Worm (Caenorhabditis elegans) whole organism, L2 larva: ENCODE data around the gene C37C3.1.

Experiments used
- ZK546.5 ChIP-seq: sonication (generic microtip); optimal IDR thresholded peaks from 2 replicates; lab custom pipeline; 2017; ENCODE audit warnings: missing biosample characterization, missing genetic modification characterization
- ama-1 ChIP-seq: fragments of 150-350 bp; optimal IDR thresholded peaks from 2 replicates; lab custom pipeline; 2018; ENCODE audit warnings: inconsistent platforms
- blmp-1 ChIP-seq: sonication (generic microtip); optimal IDR thresholded peaks from 2 replicates; lab custom pipeline; 2017; ENCODE audit warnings: missing genetic modification characterization, mild to moderate bottlenecking, missing compliant biosample characterization, antibody characterized with exemption, moderate library complexity; ENCODE audit not compliant: insufficient read depth
- ceh-16 ChIP-seq: fragments of 150-350 bp; optimal IDR thresholded peaks from 2 replicates; lab custom pipeline; 2014; ENCODE audit warnings: missing biosample characterization, missing genetic modification characterization
- lin-13 ChIP-seq: fragments of 150-350 bp; optimal IDR thresholded peaks from 2 replicates; lab custom pipeline; 2014; ENCODE audit warnings: missing biosample characterization, missing genetic modification reagents, missing genetic modification characterization
- lsy-2 ChIP-seq, 2 experiments: fragments of 150-350 bp in 1 of 2; sonication (generic microtip) in 1 of 2; optimal IDR thresholded peaks; 2 replicates each; lab custom pipeline; 2014 to 2017; ENCODE audit warnings: missing biosample characterization in 2 of 2, missing genetic modification characterization in 2 of 2
- mab-5 ChIP-seq: fragments of 150-350 bp; optimal IDR thresholded peaks from 2 replicates; lab custom pipeline; 2014; ENCODE audit warnings: missing biosample characterization, missing genetic modification characterization
- mbf-1 ChIP-seq: sonication (generic microtip); optimal IDR thresholded peaks from 2 replicates; lab custom pipeline; 2017; ENCODE audit warnings: missing biosample characterization, missing genetic modification characterization
- nhr-11 ChIP-seq: fragments of 150-350 bp; optimal IDR thresholded peaks from 2 replicates; lab custom pipeline; 2014; ENCODE audit warnings: missing biosample characterization, missing genetic modification characterization
- nhr-12 ChIP-seq: fragments of 150-350 bp; optimal IDR thresholded peaks from 2 replicates; lab custom pipeline; 2014; ENCODE audit warnings: missing biosample characterization, missing genetic modification characterization
- nhr-23 ChIP-seq: fragments of 150-350 bp; optimal IDR thresholded peaks from 2 replicates; lab custom pipeline; 2014; ENCODE audit warnings: missing biosample characterization, missing genetic modification reagents, missing genetic modification characterization
- nhr-25 ChIP-seq: fragments of 150-350 bp; sonication (generic microtip); optimal IDR thresholded peaks from 3 replicates; lab custom pipeline; 2014; ENCODE audit warnings: missing biosample characterization, missing genetic modification characterization
- snpc-4 ChIP-seq: fragments of 150-350 bp; optimal IDR thresholded peaks from 2 replicates; lab custom pipeline; 2014; ENCODE audit warnings: missing biosample characterization, missing genetic modification characterization
- unc-62 ChIP-seq: fragments of 150-350 bp; optimal IDR thresholded peaks from 2 replicates; lab custom pipeline; 2014; ENCODE audit warnings: missing biosample characterization, missing genetic modification reagents, missing genetic modification characterization

DNA sequence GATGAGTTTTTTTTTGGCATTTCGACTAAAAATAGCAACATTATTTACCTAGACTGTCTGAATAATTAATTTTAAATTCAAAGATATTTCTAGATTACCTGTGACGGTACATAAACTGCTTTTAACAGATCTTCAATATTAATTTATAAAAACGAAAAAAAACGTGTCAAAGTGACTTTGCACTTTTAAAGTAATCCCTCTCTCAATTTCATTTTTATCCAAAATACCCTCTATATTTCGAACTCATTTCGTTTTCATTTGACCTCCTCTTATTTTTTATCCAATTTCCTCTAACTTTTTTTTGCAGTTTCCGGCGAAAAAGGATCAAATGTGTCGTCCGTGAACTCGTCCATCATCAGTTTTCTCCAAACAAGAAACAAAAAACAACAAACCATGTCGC, 17.7 kb downstream of the C37C3.1 start, which contains the start of gene F40A3.4:
- TF ChIP-seq snpc-4 = no peak
- no peak for TF ChIP-seq blmp-1
- TF ChIP-seq ceh-16 (tag; lab: Kevin White, UChicago) = no peak
- TF ChIP-seq lsy-2 (tag; optimal IDR thresholded peaks at IDR 0.05; lab: Kevin White, UChicago) = no peak
- TF ChIP-seq ama-1 (lab: Kevin White, UChicago) = no peak
- no peak for TF ChIP-seq mab-5
- TF ChIP-seq nhr-12 = no peak
- TF ChIP-seq nhr-11 (tag; lab: Kevin White, UChicago) = no peak
- TF ChIP-seq ZK546.5 (tag; lab: Kevin White, UChicago) = no peak
- no peak for TF ChIP-seq nhr-23
- no peak for TF ChIP-seq lin-13 (GFP tag; lab: Kevin White, UChicago)
- TF ChIP-seq mbf-1 (tag; lab: Kevin White, UChicago) = no peak
- no peak for TF ChIP-seq nhr-25 (tag; lab: Kevin White, UChicago)
- no peak for TF ChIP-seq unc-62 (GFP tag; lab: Kevin White, UChicago)
